Worm (Caenorhabditis elegans): ENCODE results near the gene grd-7.

The grd-7 gene

DNA sequence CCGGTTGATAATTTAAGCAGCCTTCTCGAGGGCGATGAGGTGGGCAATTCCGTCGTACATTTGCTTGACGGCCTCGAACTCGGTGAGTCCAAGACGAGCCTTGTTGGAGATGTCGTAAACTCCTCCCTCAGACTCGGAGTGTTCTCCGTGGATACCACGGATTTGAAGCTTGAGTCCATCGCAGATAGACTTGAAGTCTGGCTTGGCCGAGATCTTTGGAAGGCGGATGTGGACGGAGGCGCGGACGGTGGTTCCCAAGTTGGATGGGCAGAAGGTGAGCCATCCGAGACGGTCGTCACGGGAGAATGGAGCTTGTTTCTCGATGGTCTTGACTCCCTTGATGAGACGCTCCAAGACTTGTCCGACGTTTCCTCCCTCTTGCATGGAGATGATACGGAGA is 38.4 kb downstream of the grd-7 start:
- TF ChIP-seq lsy-2 (tag; optimal IDR thresholded peaks at IDR 0.05), result no peak
- no peak for TF ChIP-seq aly-2 (tag; optimal IDR thresholded peaks at IDR 0.05)
- TF ChIP-seq ceh-82 (tag; optimal IDR thresholded peaks at IDR 0.05), result no peak
- no peak for TF ChIP-seq nhr-77 (tag; optimal IDR thresholded peaks at IDR 0.05)
- TF ChIP-seq nhr-237 (tag; optimal IDR thresholded peaks at IDR 0.05), result no peak
- no peak for TF ChIP-seq nhr-21 (tag; optimal IDR thresholded peaks at IDR 0.05)
- no peak for TF ChIP-seq peb-1 (tag; optimal IDR thresholded peaks at IDR 0.05)
- TF ChIP-seq mbf-1 (tag; optimal IDR thresholded peaks at IDR 0.05), result no peak
- no peak for TF ChIP-seq lin-11 (tag; optimal IDR thresholded peaks at IDR 0.05)

DNA sequence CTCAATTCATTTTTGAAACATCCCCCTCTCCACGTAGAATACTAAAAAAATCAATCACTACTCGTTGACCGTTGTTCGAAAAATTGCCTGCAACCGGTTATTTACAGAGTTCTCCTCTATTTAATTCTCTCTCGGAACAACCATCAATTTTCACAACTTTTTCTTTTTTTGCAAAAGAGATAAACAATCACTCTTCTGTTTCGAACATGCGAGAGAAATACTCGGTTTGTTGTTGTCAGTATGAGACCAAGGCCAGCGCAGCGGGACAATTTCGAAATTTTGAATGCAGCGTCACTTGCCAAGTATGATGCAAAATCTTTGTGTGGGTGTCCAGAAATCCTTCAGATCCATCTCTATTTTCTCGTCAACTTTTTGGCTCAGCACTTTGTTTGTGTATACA is 39.0 kb downstream of the grd-7 start:
- peak; percentile 11 for TF ChIP-seq zag-1 (tag; optimal IDR thresholded peaks at IDR 0.05)
- no peak for TF ChIP-seq Y55F3AM.14 (GFP tag; optimal IDR thresholded peaks at IDR 0.05)
- no peak for TF ChIP-seq ceh-82 (tag; optimal IDR thresholded peaks at IDR 0.05)
- TF ChIP-seq mab-5 (tag; optimal IDR thresholded peaks at IDR 0.05), result no peak
- TF ChIP-seq nhr-10 (tag; optimal IDR thresholded peaks at IDR 0.05), result no peak
- peak; percentile 56 for TF ChIP-seq sma-9 (GFP tag; optimal IDR thresholded peaks at IDR 0.05)
- no peak for TF ChIP-seq sma-9 (tag; optimal IDR thresholded peaks at IDR 0.05)
- TF ChIP-seq nhr-12 (tag; optimal IDR thresholded peaks at IDR 0.05), result no peak
- no peak for TF ChIP-seq elt-3 (tag; optimal IDR thresholded peaks at IDR 0.05)
- no peak for TF ChIP-seq lin-39 (tag; optimal IDR thresholded peaks at IDR 0.05)
- TF ChIP-seq lin-11 (tag; optimal IDR thresholded peaks at IDR 0.05), result no peak
- TF ChIP-seq lin-13 (GFP tag; optimal IDR thresholded peaks at IDR 0.05), result peak; percentile 64
- no peak for TF ChIP-seq ceh-16 (tag; optimal IDR thresholded peaks at IDR 0.05)
- peak; percentile 85 for TF ChIP-seq nhr-129 (tag; optimal IDR thresholded peaks at IDR 0.05)
- TF ChIP-seq sma-3 (GFP tag; optimal IDR thresholded peaks at IDR 0.05), result peak; percentile 19
- no peak for TF ChIP-seq dmd-4 (tag; optimal IDR thresholded peaks at IDR 0.05)
- no peak for TF ChIP-seq nhr-21 (tag; optimal IDR thresholded peaks at IDR 0.05)
- no peak for TF ChIP-seq unc-62 (GFP tag; optimal IDR thresholded peaks at IDR 0.05)
- TF ChIP-seq ama-1 (optimal IDR thresholded peaks at IDR 0.05), result peak; percentile 13
- TF ChIP-seq elt-1 (tag; optimal IDR thresholded peaks at IDR 0.05), result no peak
- TF ChIP-seq nhr-11 (tag; optimal IDR thresholded peaks at IDR 0.05), result no peak
- no peak for TF ChIP-seq snpc-4 (tag; optimal IDR thresholded peaks at IDR 0.05)
- TF ChIP-seq egl-27 (tag; optimal IDR thresholded peaks at IDR 0.05), result no peak
- no peak for TF ChIP-seq unc-55 (GFP tag; optimal IDR thresholded peaks at IDR 0.05)
- peak; percentile 68 for TF ChIP-seq crh-2 (tag; optimal IDR thresholded peaks at IDR 0.05)
- TF ChIP-seq aly-2 (tag; optimal IDR thresholded peaks at IDR 0.05), result peak; percentile 40
- peak; percentile 55 for TF ChIP-seq nhr-25 (tag; optimal IDR thresholded peaks at IDR 0.05)
- TF ChIP-seq skn-1 (tag; optimal IDR thresholded peaks at IDR 0.05), result no peak
- no peak for TF ChIP-seq nhr-23 (tag; optimal IDR thresholded peaks at IDR 0.05)
- no peak for TF ChIP-seq ZK546.5 (tag; optimal IDR thresholded peaks at IDR 0.05)
- TF ChIP-seq unc-39 (tag; optimal IDR thresholded peaks at IDR 0.05), result no peak
- TF ChIP-seq gmeb-1 (tag; optimal IDR thresholded peaks at IDR 0.05), result no peak
- peak; percentile 48 for TF ChIP-seq nhr-6 (tag; optimal IDR thresholded peaks at IDR 0.05)
- peak; percentile 39 for TF ChIP-seq F13H6.1 (tag; optimal IDR thresholded peaks at IDR 0.05)
- TF ChIP-seq blmp-1 (tag; optimal IDR thresholded peaks at IDR 0.05; ENCODE audit: insufficient read depth), result peak; percentile 29
- TF ChIP-seq ztf-4 (tag; optimal IDR thresholded peaks at IDR 0.05), result peak; percentile 8
- no peak for TF ChIP-seq ztf-11 (tag; optimal IDR thresholded peaks at IDR 0.05)
- no peak for TF ChIP-seq nhr-77 (tag; optimal IDR thresholded peaks at IDR 0.05)
- TF ChIP-seq R02D3.7 (tag; optimal IDR thresholded peaks at IDR 0.05), result no peak
- TF ChIP-seq alr-1 (tag; optimal IDR thresholded peaks at IDR 0.05), result no peak
- TF ChIP-seq peb-1 (tag; optimal IDR thresholded peaks at IDR 0.05), result no peak
- TF ChIP-seq lsy-2 (tag; optimal IDR thresholded peaks at IDR 0.05), result peak in 1 of 2 experiments; percentile 51
- no peak for TF ChIP-seq mbf-1 (tag; optimal IDR thresholded peaks at IDR 0.05)
- no peak for TF ChIP-seq nhr-237 (tag; optimal IDR thresholded peaks at IDR 0.05)
- TF ChIP-seq ztf-1 (GFP tag; conservative IDR thresholded peaks at IDR 0.05), result no peak
- no peak for TF ChIP-seq mdl-1 (tag; optimal IDR thresholded peaks at IDR 0.05)
- TF ChIP-seq fos-1 (tag; optimal IDR thresholded peaks at IDR 0.05), result no peak
- peak; percentile 26 for TF ChIP-seq C34F6.9 (tag; optimal IDR thresholded peaks at IDR 0.05)
- peak; percentile 59 for TF ChIP-seq sem-4 (tag; optimal IDR thresholded peaks at IDR 0.05)
